Fruit fly (Drosophila melanogaster) Kc167 (cell line): ENCODE measurements around the gene CG45099.

ENCODE experiments used
- Myc ChIP-seq: fragments of >200 bp; optimal IDR thresholded peaks from 2 replicates; lab custom pipeline; 2017; ENCODE audit warnings: missing external identifiers
- Sin3A ChIP-seq: fragments of >200 bp; optimal IDR thresholded peaks from 2 replicates; lab custom pipeline; 2018; ENCODE audit warnings: missing external identifiers
- h ChIP-seq: fragments of >200 bp; optimal IDR thresholded peaks from 3 replicates; lab custom pipeline; 2018; ENCODE audit warnings: missing external identifiers
- psq ChIP-seq: fragments of >200 bp; optimal IDR thresholded peaks from 2 replicates; lab custom pipeline; 2017; ENCODE audit warnings: missing external identifiers

dm6 chr3R:22035552-22035951, 1.5 kb upstream of the CG45099 start:
- TF ChIP-seq Sin3A (no peak), Myc (lab: Kevin White, UChicago) (no peak), h (lab: Kevin White, UChicago) (no peak), psq (lab: Kevin White, UChicago) (no peak)
